Fruit fly (Drosophila melanogaster) whole organism, prepupa: ENCODE data around the gene CG11768.

Experiments
- Blimp-1 ChIP-seq: fragments of 200-800 bp; sonication (Bioruptor generic); optimal IDR thresholded peaks from 3 replicates; lab custom pipeline; 2017; ENCODE audit warnings: missing biosample characterization, missing genetic modification characterization, mild to moderate bottlenecking, moderate library complexity, missing genetic modification reagents
- CG11762 ChIP-seq: fragments of 200-800 bp; sonication (Bioruptor generic); optimal IDR thresholded peaks from 3 replicates; lab custom pipeline; 2016; ENCODE audit warnings: missing biosample characterization, missing genetic modification characterization; ENCODE audit not compliant: insufficient read depth
- CG16779 ChIP-seq: fragments of 200-800 bp; sonication (Bioruptor generic); optimal IDR thresholded peaks from 3 replicates; lab custom pipeline; 2017; ENCODE audit warnings: missing biosample characterization, mild to moderate bottlenecking, missing genetic modification characterization
- CG3032 ChIP-seq: fragments of 200-800 bp; optimal IDR thresholded peaks from 2 replicates; lab custom pipeline; 2019; ENCODE audit warnings: missing biosample characterization, mild to moderate bottlenecking, missing genetic modification characterization, moderate library complexity
- CG34406 ChIP-seq: fragments of 200-800 bp; sonication (Bioruptor generic); optimal IDR thresholded peaks from 3 replicates; lab custom pipeline; 2016; ENCODE audit warnings: missing biosample characterization, missing genetic modification characterization
- CG4318 ChIP-seq: fragments of 200-800 bp; sonication (Bioruptor generic); optimal IDR thresholded peaks from 3 replicates; lab custom pipeline; 2017; ENCODE audit warnings: missing biosample characterization, mild to moderate bottlenecking, missing genetic modification characterization
- CG6808 ChIP-seq: fragments of 200-800 bp; sonication (Bioruptor generic); optimal IDR thresholded peaks from 3 replicates; lab custom pipeline; 2017; ENCODE audit warnings: missing biosample characterization, missing genetic modification characterization, mild to moderate bottlenecking, moderate library complexity, missing genetic modification reagents
- Hr4 ChIP-seq: fragments of 200-800 bp; sonication (Bioruptor generic); optimal IDR thresholded peaks from 3 replicates; lab custom pipeline; 2016; ENCODE audit warnings: missing biosample characterization, missing genetic modification characterization
- Sox102F ChIP-seq: fragments of 200-800 bp; sonication (Bioruptor generic); optimal IDR thresholded peaks from 2 replicates; lab custom pipeline; 2016; ENCODE audit warnings: missing biosample characterization, mild to moderate bottlenecking, missing genetic modification characterization
- dsx ChIP-seq: fragments of 200-800 bp; optimal IDR thresholded peaks from 3 replicates; lab custom pipeline; 2019; ENCODE audit warnings: missing biosample characterization, mild to moderate bottlenecking, missing genetic modification characterization, moderate library complexity; ENCODE audit not compliant: poor library complexity, severe bottlenecking
- fd59A ChIP-seq: fragments of 200-800 bp; sonication (Bioruptor generic); optimal IDR thresholded peaks from 2 replicates; lab custom pipeline; 2017; ENCODE audit warnings: missing biosample characterization, mild to moderate bottlenecking, missing genetic modification characterization, missing genetic modification reagents
- fkh ChIP-seq: fragments of 200-800 bp; sonication (Bioruptor generic); optimal IDR thresholded peaks from 3 replicates; lab custom pipeline; 2017; ENCODE audit warnings: missing biosample characterization, mild to moderate bottlenecking, missing genetic modification characterization, moderate library complexity
- spab ChIP-seq: fragments of 200-800 bp; sonication (Bioruptor generic); optimal IDR thresholded peaks from 2 replicates; lab custom pipeline; 2017; ENCODE audit warnings: missing biosample characterization, mild to moderate bottlenecking, missing genetic modification characterization, missing genetic modification reagents

dm6 chr3R:8729542-8729941 lies 38.5 kb downstream of the CG11768 start, which contains the start of gene ranshi:
- TF ChIP-seq CG4318 (GFP tag; lab: Kevin White, UChicago) (no peak), fd59A (GFP tag; lab: Kevin White, UChicago) (no peak), fkh (GFP tag; lab: Kevin White, UChicago) (no peak), CG6808 (GFP tag; lab: Kevin White, UChicago) (no peak), Blimp-1 (GFP tag; lab: Kevin White, UChicago) (no peak), Hr4 (GFP tag; lab: Kevin White, UChicago) (no peak), CG34406 (GFP tag; lab: Kevin White, UChicago) (no peak), spab (GFP tag; lab: Kevin White, UChicago) (no peak), CG11762 (GFP tag; lab: Kevin White, UChicago) (no peak), CG16779 (tag; lab: Kevin White, UChicago) (no peak), Sox102F (GFP tag; lab: Kevin White, UChicago) (no peak), dsx (no peak), CG3032 (tag; lab: Kevin White, UChicago) (no peak)
